Fruit fly (Drosophila melanogaster): Measurements from ENCODE around the gene shps.
A peak's percentile ranks its signal among the peaks of the same experiment; 100 is the strongest.

Gene shps

DNA sequence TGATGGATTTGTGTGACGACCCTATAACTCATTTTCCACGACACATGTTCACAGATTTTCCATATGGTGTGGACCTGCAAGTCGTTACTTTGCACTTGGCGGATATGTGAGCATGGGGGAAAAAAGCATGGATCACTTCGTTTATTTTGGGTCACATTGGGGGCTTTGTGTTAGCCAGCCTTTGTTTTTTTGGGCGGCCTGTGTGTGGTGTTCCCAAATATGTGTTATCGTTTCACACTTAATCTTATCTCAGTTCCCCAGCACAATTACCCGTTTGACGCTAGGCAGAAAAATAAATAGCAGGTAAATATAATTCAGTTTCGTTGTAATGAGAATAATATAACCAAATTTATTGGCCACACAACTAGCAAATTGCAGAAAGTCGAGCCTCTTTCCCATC, 11.1 kb upstream of the shps start (continued):
- TF ChIP-seq CG34376 (GFP tag; optimal IDR thresholded peaks at IDR 0.05), result no peak
- no peak for TF ChIP-seq CG8924 (tag; optimal IDR thresholded peaks at IDR 0.05)
- TF ChIP-seq mirr (GFP tag; optimal IDR thresholded peaks at IDR 0.05), result peak; percentile 37
- TF ChIP-seq grau (tag; optimal IDR thresholded peaks at IDR 0.05), result no peak
- TF ChIP-seq bowl (GFP tag; IDR thresholded peaks at IDR 0.05), result no peak
- no peak for TF ChIP-seq CG16863 (GFP tag; optimal IDR thresholded peaks at IDR 0.05)
- TF ChIP-seq CG3281 (GFP tag; optimal IDR thresholded peaks at IDR 0.05), result no peak
- no peak for TF ChIP-seq mld (GFP tag; IDR thresholded peaks at IDR 0.05; ENCODE audit: partially characterized antibody)
- peak; percentile 17 for TF ChIP-seq CG13296 (GFP tag; optimal IDR thresholded peaks at IDR 0.05)
- no peak for TF ChIP-seq bab2 (GFP tag; optimal IDR thresholded peaks at IDR 0.05)
- TF ChIP-seq az2 (GFP tag; optimal IDR thresholded peaks at IDR 0.05), result no peak
- no peak for TF ChIP-seq CG6813 (GFP tag; optimal IDR thresholded peaks at IDR 0.05)
- no peak for TF ChIP-seq CG8478 (optimal IDR thresholded peaks at IDR 0.05)
- TF ChIP-seq Dll (GFP tag; IDR thresholded peaks at IDR 0.05; ENCODE audit: partially characterized antibody), result no peak
- no peak for TF ChIP-seq insv (GFP tag; optimal IDR thresholded peaks at IDR 0.05)
- TF ChIP-seq CG13287 (GFP tag; IDR thresholded peaks at IDR 0.05; ENCODE audit: partially characterized antibody), result no peak
- no peak for TF ChIP-seq emc (GFP tag; optimal IDR thresholded peaks at IDR 0.05)
- no peak for TF ChIP-seq gce (GFP tag; IDR thresholded peaks at IDR 0.05)
- peak; percentile 31 for TF ChIP-seq grn (GFP tag; optimal IDR thresholded peaks at IDR 0.05)
- peak; percentile 54 for TF ChIP-seq sug (tag; optimal IDR thresholded peaks at IDR 0.05)
- no peak for TF ChIP-seq CG10565 (GFP tag; optimal IDR thresholded peaks at IDR 0.05)
- no peak for TF ChIP-seq CG12942 (GFP tag; optimal IDR thresholded peaks at IDR 0.05)
- TF ChIP-seq kay (GFP tag; optimal IDR thresholded peaks at IDR 0.05), result no peak
- no peak for TF ChIP-seq cad (GFP tag; optimal IDR thresholded peaks at IDR 0.05)
- TF ChIP-seq CG12769 (tag; optimal IDR thresholded peaks at IDR 0.05), result peak; percentile 13
- TF ChIP-seq lab (GFP tag; optimal IDR thresholded peaks at IDR 0.05), result peak; percentile 50

DNA sequence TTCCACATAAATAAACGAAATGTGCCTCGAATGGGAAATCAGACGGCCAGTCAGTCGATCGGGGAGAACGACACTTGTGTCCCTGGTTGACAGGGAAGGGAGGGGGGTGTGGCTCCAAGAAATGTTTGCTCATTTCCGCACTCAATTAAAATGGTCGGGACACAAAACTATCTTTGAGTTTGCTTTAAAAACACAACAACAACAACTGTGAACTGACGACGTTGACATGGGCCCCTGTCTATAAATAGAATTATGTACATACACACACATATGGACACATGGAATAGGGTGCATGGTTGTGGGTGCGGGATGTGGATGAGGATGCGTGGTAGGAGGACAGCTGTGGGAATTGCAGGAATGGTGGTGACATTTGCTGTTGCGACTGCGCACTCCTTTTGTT, 9.3 kb upstream of the shps start:
- no peak for TF ChIP-seq CG14667 (GFP tag; IDR thresholded peaks at IDR 0.05)
- peak; percentile 94 for TF ChIP-seq CG4360 (GFP tag; IDR thresholded peaks at IDR 0.05)
- TF ChIP-seq kni (GFP tag; optimal IDR thresholded peaks at IDR 0.05), result peak; percentile 73
- TF ChIP-seq sens (GFP tag), result peak; percentile 66
- TF ChIP-seq ham (GFP tag; IDR thresholded peaks at IDR 0.05), result no peak
- peak; percentile 37 for TF ChIP-seq dmrt11E (tag; optimal IDR thresholded peaks at IDR 0.05)
- TF ChIP-seq org-1 (GFP tag; optimal IDR thresholded peaks at IDR 0.05), result peak; percentile 12
- 0 out of 2 replicates have a peak, but pooled peaks have one; percentile 10 for TF ChIP-seq CG11696 (GFP tag; IDR thresholded peaks at IDR 0.05)
- TF ChIP-seq wor (GFP tag; IDR thresholded peaks at IDR 0.05), result no peak
- peak; percentile 4 for TF ChIP-seq D (optimal IDR thresholded peaks at IDR 0.05)
- peak; percentile 19 for TF ChIP-seq D (GFP tag; optimal IDR thresholded peaks at IDR 0.05)
- peak; percentile 58 for TF ChIP-seq CG33557 (GFP tag; optimal IDR thresholded peaks at IDR 0.05)
- no peak for TF ChIP-seq Med (GFP tag)
- TF ChIP-seq gro (GFP tag; optimal IDR thresholded peaks at IDR 0.05), result no peak
- TF ChIP-seq gcm (GFP tag; optimal IDR thresholded peaks at IDR 0.05), result peak; percentile 42
- TF ChIP-seq cg (GFP tag; optimal IDR thresholded peaks at IDR 0.05), result peak; percentile 52
- peak; percentile 75 for TF ChIP-seq CG15696 (tag; optimal IDR thresholded peaks at IDR 0.05)
- TF ChIP-seq D19A (tag; optimal IDR thresholded peaks at IDR 0.05), result peak; percentile 39
- TF ChIP-seq CG8924 (tag; optimal IDR thresholded peaks at IDR 0.05), result peak; percentile 33
- TF ChIP-seq hth (optimal IDR thresholded peaks at IDR 0.05), result peak; percentile 9
- peak; percentile 47 for TF ChIP-seq ac (GFP tag; optimal IDR thresholded peaks at IDR 0.05)
- TF ChIP-seq CG7786 (GFP tag; optimal IDR thresholded peaks at IDR 0.05), result no peak
- TF ChIP-seq CG17186 (GFP tag; optimal IDR thresholded peaks at IDR 0.05), result no peak
- peak; percentile 23 for TF ChIP-seq CG6813 (GFP tag; optimal IDR thresholded peaks at IDR 0.05)
- no peak for TF ChIP-seq dm (GFP tag; optimal IDR thresholded peaks at IDR 0.05)
- no peak for TF ChIP-seq Ada2b (GFP tag; IDR thresholded peaks at IDR 0.05)
- 0 out of 3 replicates have a peak, but pooled peaks have one; percentile 52 for TF ChIP-seq zfh1 (GFP tag; IDR thresholded peaks at IDR 0.05)
- TF ChIP-seq jumu (GFP tag; optimal IDR thresholded peaks at IDR 0.05), result no peak
- 0 out of 2 replicates have a peak, but pooled peaks have one; percentile 40 for TF ChIP-seq chm (GFP tag; IDR thresholded peaks at IDR 0.05)

Data from whole organism, embryonic.